Worm (Caenorhabditis elegans) whole organism, L4 larva: Measurements from ENCODE around the gene patr-1.

Experiments
- arid-1 ChIP-seq: fragments of 200-800 bp; sonication (Bioruptor generic); conservative IDR thresholded peaks from 2 replicates; pipeline ENCODE4 v1.3.6; 2022; ENCODE audit warnings: missing genetic modification reagents, missing genetic modification characterization, missing compliant biosample characterization
- lsy-2 ChIP-seq, 2 experiments: fragments of 150-350 bp in 1 of 2; sonication (generic microtip) in 1 of 2; optimal IDR thresholded peaks; 2 replicates each; lab custom pipeline; 2014 to 2017; ENCODE audit warnings: missing biosample characterization in 2 of 2, missing genetic modification characterization in 2 of 2
- mdt-29 ChIP-seq: fragments of 200-800 bp; sonication (Bioruptor generic); IDR thresholded peaks from 2 replicates; pipeline ENCODE4 v1.3.6; 2022; ENCODE audit warnings: missing genetic modification reagents, missing genetic modification characterization, missing compliant biosample characterization
- mep-1 ChIP-seq: fragments of 150-350 bp; sonication (generic microtip); optimal IDR thresholded peaks from 3 replicates; lab custom pipeline; 2014; ENCODE audit warnings: missing biosample characterization, missing genetic modification characterization
- nhr-25 ChIP-seq: sonication (generic microtip); optimal IDR thresholded peaks from 2 replicates; lab custom pipeline; 2017; ENCODE audit warnings: missing genetic modification characterization, mild to moderate bottlenecking, missing compliant biosample characterization, antibody characterized with exemption, moderate library complexity, borderline replicate concordance; ENCODE audit not compliant: insufficient read depth
- unc-62 ChIP-seq, 3 experiments: fragments of 150-350 bp in 1 of 3; sonication (generic microtip); optimal IDR thresholded peaks in 2 of 3; peaks in 1 of 3; 1 replicate in 1 of 3; 2 replicates in 2 of 3; lab custom pipeline; 2014 to 2017; ENCODE audit warnings: missing biosample characterization in 3 of 3, missing genetic modification characterization in 3 of 3, missing genetic modification reagents in 3 of 3, missing genotype in 1 of 3

ce11 chrII:11756684-11757107 lies 21.0 kb downstream of the patr-1 start:
- TF ChIP-seq mdt-29 (peak; percentile 56; the same call in 1 of the 2 replicates), lsy-2 (tag; optimal IDR thresholded peaks at IDR 0.05; lab: Kevin White, UChicago) (peak in 1 of 2 experiments; percentile 89), mep-1 (tag; lab: Kevin White, UChicago) (peak; percentile 93), unc-62 (GFP tag; optimal IDR thresholded peaks at IDR 0.05 in 1 of 2; lab: Kevin White, UChicago) (no peak), unc-62 (tag; optimal IDR thresholded peaks at IDR 0.05; lab: Kevin White, UChicago) (no peak), nhr-25 (no peak), arid-1 (GFP tag; lab: Robert Waterston, UW) (0 out of 2 replicates have a peak, but pooled peaks have one; percentile 49)
